Fruit fly (Drosophila melanogaster): ENCODE results near the gene CG13096.
A peak's percentile ranks its signal among the peaks of the same experiment; 100 is the strongest.

CG13096 gene

dm6 chr2L:8463144-8464106, 48.2 kb downstream of the CG13096 start, which contains the start of gene Agpat2:
Agpat2 (minus strand) TSS chr2L:8463994.
- TF ChIP-seq cic (GFP tag; optimal IDR thresholded peaks at IDR 0.05) (peak; percentile 65), CG12768 (GFP tag; optimal IDR thresholded peaks at IDR 0.05) (no peak), CG14711 (tag; optimal IDR thresholded peaks at IDR 0.05) (peak; percentile 30), CG33017 (tag; optimal IDR thresholded peaks at IDR 0.05) (no peak), kay (GFP tag; ENCODE audit: borderline replicate concordance) (peak; percentile 82), CG1620 (GFP tag; optimal IDR thresholded peaks at IDR 0.05) (no peak), bab1 (GFP tag; optimal IDR thresholded peaks at IDR 0.05) (no peak)

- TF ChIP-seq CG7101 (tag; optimal IDR thresholded peaks at IDR 0.05) (peak; percentile 18), Hr96 (GFP tag; optimal IDR thresholded peaks at IDR 0.05) (no peak), tj (GFP tag; optimal IDR thresholded peaks at IDR 0.05) (no peak), CG11617 (GFP tag; optimal IDR thresholded peaks at IDR 0.05) (peak; percentile 4), Crg-1 (GFP tag; optimal IDR thresholded peaks at IDR 0.05) (no peak), CG7045 (GFP tag; optimal IDR thresholded peaks at IDR 0.05) (no peak), cnc (optimal IDR thresholded peaks at IDR 0.05) (no peak), Clk (GFP tag; optimal IDR thresholded peaks at IDR 0.05) (no peak), cic (GFP tag; optimal IDR thresholded peaks at IDR 0.05) (no peak), Mnt (GFP tag; optimal IDR thresholded peaks at IDR 0.05) (peak; percentile 32), pad (GFP tag; optimal IDR thresholded peaks at IDR 0.05) (no peak), toe (GFP tag; optimal IDR thresholded peaks at IDR 0.05) (no peak), CG33017 (tag; optimal IDR thresholded peaks at IDR 0.05) (no peak), CG1620 (GFP tag; optimal IDR thresholded peaks at IDR 0.05) (no peak), bab1 (GFP tag; optimal IDR thresholded peaks at IDR 0.05) (no peak), CG14711 (tag; optimal IDR thresholded peaks at IDR 0.05) (no peak), kay (GFP tag; ENCODE audit: borderline replicate concordance) (no peak)
Measured at dm6 chr2L:8461782-8462453, 49.7 kb downstream of the CG13096 start.
